Worm (Caenorhabditis elegans) whole organism, L3 larva: ENCODE results near the gene F07A11.5.

ENCODE experiments used
- ZK546.5 ChIP-seq: sonication (generic microtip); optimal IDR thresholded peaks from 2 replicates; lab custom pipeline; 2017; ENCODE audit warnings: missing biosample characterization, missing genetic modification characterization
- snpc-4 ChIP-seq: fragments of 150-350 bp; optimal IDR thresholded peaks from 2 replicates; lab custom pipeline; 2014; ENCODE audit warnings: missing biosample characterization, missing genetic modification characterization

DNA sequence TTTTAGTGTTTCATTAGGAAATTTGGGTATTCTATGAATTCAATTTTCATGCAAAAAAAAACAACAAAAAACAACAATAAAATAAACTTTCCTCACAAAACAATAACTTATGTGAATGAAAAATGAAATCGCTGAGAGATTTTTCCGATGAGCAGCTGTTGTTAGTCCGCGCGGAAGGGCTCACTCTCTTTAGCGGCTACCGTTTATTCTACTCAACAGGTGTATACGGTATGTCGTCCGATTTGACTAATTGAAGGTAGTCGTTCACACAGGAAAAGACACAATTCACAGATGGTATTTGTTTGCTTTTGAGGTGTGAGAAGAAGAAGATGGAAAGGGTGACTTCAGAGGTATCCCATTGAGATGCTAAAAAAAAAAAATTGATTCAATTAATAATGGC is 43.4 kb upstream of the F07A11.5 start:
- no peak for TF ChIP-seq ZK546.5 (tag; lab: Kevin White, UChicago)
- no peak for TF ChIP-seq snpc-4 (tag; lab: Kevin White, UChicago)
